Fruit fly (Drosophila melanogaster): ENCODE results near the gene TMEM216.

dm6 chr3R:8704669-8705068, 11.4 kb upstream of the TMEM216 start:
- TF ChIP-seq EcR (GFP tag; optimal IDR thresholded peaks at IDR 0.05) = no peak
- TF ChIP-seq CG8159 (tag; optimal IDR thresholded peaks at IDR 0.05) = no peak
- TF ChIP-seq CG12605 (GFP tag; IDR thresholded peaks at IDR 0.05) = no peak
- TF ChIP-seq CG34367 (tag; optimal IDR thresholded peaks at IDR 0.05) = no peak

All from whole organism, pupa.